Fruit fly (Drosophila melanogaster): ENCODE measurements around the gene Cep97.

The Cep97 gene

dm6 chr2L:3847908-3848307 is 19.6 kb upstream of the Cep97 start:
- TF ChIP-seq Clk (GFP tag; optimal IDR thresholded peaks at IDR 0.05) (no peak), CG7101 (tag; optimal IDR thresholded peaks at IDR 0.05) (no peak), CG11617 (GFP tag; optimal IDR thresholded peaks at IDR 0.05) (no peak), ovo (GFP tag; optimal IDR thresholded peaks at IDR 0.05) (no peak), CG7045 (GFP tag; optimal IDR thresholded peaks at IDR 0.05) (no peak), Mnt (GFP tag; optimal IDR thresholded peaks at IDR 0.05) (no peak), CG14711 (tag; optimal IDR thresholded peaks at IDR 0.05) (no peak), cic (GFP tag; optimal IDR thresholded peaks at IDR 0.05) (no peak), pad (GFP tag; optimal IDR thresholded peaks at IDR 0.05) (no peak), cnc (optimal IDR thresholded peaks at IDR 0.05) (no peak), Hr96 (GFP tag; optimal IDR thresholded peaks at IDR 0.05) (no peak), toe (GFP tag; optimal IDR thresholded peaks at IDR 0.05) (no peak)

- no peak for TF ChIP-seq toe (GFP tag; optimal IDR thresholded peaks at IDR 0.05)
- TF ChIP-seq kay (GFP tag; ENCODE audit: borderline replicate concordance) = no peak
- TF ChIP-seq CG14711 (tag; optimal IDR thresholded peaks at IDR 0.05) = no peak
- no peak for TF ChIP-seq Mnt (GFP tag; optimal IDR thresholded peaks at IDR 0.05)
Measured at dm6 chr2L:3851308-3851707, 16.2 kb upstream of the Cep97 start.

- no peak for TF ChIP-seq Mnt (GFP tag; optimal IDR thresholded peaks at IDR 0.05)
- no peak for TF ChIP-seq tj (GFP tag; optimal IDR thresholded peaks at IDR 0.05)
- no peak for TF ChIP-seq bab1 (GFP tag; optimal IDR thresholded peaks at IDR 0.05)
- no peak for TF ChIP-seq cic (GFP tag; optimal IDR thresholded peaks at IDR 0.05)
- TF ChIP-seq CG1620 (GFP tag; optimal IDR thresholded peaks at IDR 0.05) = no peak
- TF ChIP-seq CG7045 (GFP tag; optimal IDR thresholded peaks at IDR 0.05) = no peak
- TF ChIP-seq cnc (optimal IDR thresholded peaks at IDR 0.05) = no peak
- TF ChIP-seq CG5204 (GFP tag; optimal IDR thresholded peaks at IDR 0.05) = no peak
Measured at dm6 chr2L:3852120-3852519, 15.4 kb upstream of the Cep97 start.

- no peak for TF ChIP-seq Mnt (GFP tag; optimal IDR thresholded peaks at IDR 0.05)
- TF ChIP-seq CG1620 (GFP tag; optimal IDR thresholded peaks at IDR 0.05) = no peak
- TF ChIP-seq cnc (optimal IDR thresholded peaks at IDR 0.05) = no peak
- no peak for TF ChIP-seq bab1 (GFP tag; optimal IDR thresholded peaks at IDR 0.05)
- TF ChIP-seq CG7101 (tag; optimal IDR thresholded peaks at IDR 0.05) = no peak
- TF ChIP-seq tj (GFP tag; optimal IDR thresholded peaks at IDR 0.05) = no peak
- TF ChIP-seq CG5204 (GFP tag; optimal IDR thresholded peaks at IDR 0.05) = no peak
- no peak for TF ChIP-seq CG33017 (tag; optimal IDR thresholded peaks at IDR 0.05)
- no peak for TF ChIP-seq Clk (GFP tag; optimal IDR thresholded peaks at IDR 0.05)
- no peak for TF ChIP-seq ovo (GFP tag; optimal IDR thresholded peaks at IDR 0.05)
- no peak for TF ChIP-seq CG14711 (tag; optimal IDR thresholded peaks at IDR 0.05)
- TF ChIP-seq pad (GFP tag; optimal IDR thresholded peaks at IDR 0.05) = no peak
- TF ChIP-seq CG12768 (GFP tag; optimal IDR thresholded peaks at IDR 0.05) = no peak
- no peak for TF ChIP-seq kay (GFP tag; ENCODE audit: borderline replicate concordance)
- no peak for TF ChIP-seq cic (GFP tag; optimal IDR thresholded peaks at IDR 0.05)
Measured at dm6 chr2L:3853507-3854030, 13.9 kb upstream of the Cep97 start.

dm6 chr2L:3855528-3856189 is 11.8 kb upstream of the Cep97 start:
- no peak for TF ChIP-seq CG7101 (tag; optimal IDR thresholded peaks at IDR 0.05)
- no peak for TF ChIP-seq Crg-1 (GFP tag; optimal IDR thresholded peaks at IDR 0.05)
- TF ChIP-seq pad (GFP tag; optimal IDR thresholded peaks at IDR 0.05) = no peak
- no peak for TF ChIP-seq ovo (GFP tag; optimal IDR thresholded peaks at IDR 0.05)
- TF ChIP-seq toe (GFP tag; optimal IDR thresholded peaks at IDR 0.05) = no peak
- no peak for TF ChIP-seq bab1 (GFP tag; optimal IDR thresholded peaks at IDR 0.05)
- TF ChIP-seq CG11617 (GFP tag; optimal IDR thresholded peaks at IDR 0.05) = no peak
- no peak for TF ChIP-seq CG7045 (GFP tag; optimal IDR thresholded peaks at IDR 0.05)
- no peak for TF ChIP-seq tj (GFP tag; optimal IDR thresholded peaks at IDR 0.05)

dm6 chr2L:3856372-3856771 is 11.1 kb upstream of the Cep97 start:
- TF ChIP-seq cic (GFP tag; optimal IDR thresholded peaks at IDR 0.05) (no peak), Crg-1 (GFP tag; optimal IDR thresholded peaks at IDR 0.05) (no peak), CG7045 (GFP tag; optimal IDR thresholded peaks at IDR 0.05) (no peak), toe (GFP tag; optimal IDR thresholded peaks at IDR 0.05) (no peak), pad (GFP tag; optimal IDR thresholded peaks at IDR 0.05) (no peak), kay (GFP tag; ENCODE audit: borderline replicate concordance) (no peak), bab1 (GFP tag; optimal IDR thresholded peaks at IDR 0.05) (no peak), tj (GFP tag; optimal IDR thresholded peaks at IDR 0.05) (no peak), CG33017 (tag; optimal IDR thresholded peaks at IDR 0.05) (no peak), CG11617 (GFP tag; optimal IDR thresholded peaks at IDR 0.05) (no peak)

dm6 chr2L:3858118-3858517 is 9.4 kb upstream of the Cep97 start:
- no peak for TF ChIP-seq cic (GFP tag; optimal IDR thresholded peaks at IDR 0.05)

All from whole organism, adult.